Fruit fly (Drosophila melanogaster): ENCODE data around the gene Mal-B2.

- TF ChIP-seq CTCF (optimal IDR thresholded peaks at IDR 0.05) (no peak), CG8478 (optimal IDR thresholded peaks at IDR 0.05) (no peak)
Observed at dm6 chr2L:11808327-11808701, 41.4 kb upstream of the Mal-B2 start.
